Worm (Caenorhabditis elegans): Measurements from ENCODE around the gene cisd-1.

ce11 chrII:11484600-11484999, 15.2 kb upstream of the cisd-1 start:
- TF ChIP-seq unc-62 (GFP tag; optimal IDR thresholded peaks at IDR 0.05) (peak; percentile 74), mep-1 (tag; optimal IDR thresholded peaks at IDR 0.05) (peak; percentile 80), lsy-2 (tag; optimal IDR thresholded peaks at IDR 0.05) (peak; percentile 84), ztf-11 (tag; optimal IDR thresholded peaks at IDR 0.05) (peak; percentile 58), nhr-12 (tag; optimal IDR thresholded peaks at IDR 0.05) (no peak), cnd-1 (tag; optimal IDR thresholded peaks at IDR 0.05) (peak; percentile 98), nhr-28 (tag; optimal IDR thresholded peaks at IDR 0.05) (peak; percentile 48), unc-39 (tag; optimal IDR thresholded peaks at IDR 0.05) (no peak), pha-4 (tag; optimal IDR thresholded peaks at IDR 0.05) (peak; percentile 66), nhr-76 (tag; optimal IDR thresholded peaks at IDR 0.05) (no peak), mab-5 (tag; optimal IDR thresholded peaks at IDR 0.05) (no peak), nhr-237 (tag; optimal IDR thresholded peaks at IDR 0.05) (no peak), ceh-43 (GFP tag; optimal IDR thresholded peaks at IDR 0.05) (peak; percentile 93)
